Worm (Caenorhabditis elegans): ENCODE results near the gene E02H1.5.

ce11 chrII:9566045-9566444 lies 29.0 kb upstream of the E02H1.5 start:
- TF ChIP-seq med-1 (GFP tag; optimal IDR thresholded peaks at IDR 0.05; ENCODE audit: insufficient read depth), result peak; percentile 47
- peak; percentile 83 for TF ChIP-seq ztf-29 (GFP tag; IDR thresholded peaks at IDR 0.05)
- TF ChIP-seq ztf-23 (GFP tag; IDR thresholded peaks at IDR 0.05), result peak; percentile 92
- TF ChIP-seq klf-2 (GFP tag; conservative IDR thresholded peaks at IDR 0.05), result peak; percentile 83
- peak; percentile 93 for TF ChIP-seq ref-1 (GFP tag; conservative IDR thresholded peaks at IDR 0.05)
- TF ChIP-seq cog-1 (tag; optimal IDR thresholded peaks at IDR 0.05), result peak; percentile 61
- TF ChIP-seq flt-1 (GFP tag; IDR thresholded peaks at IDR 0.05), result peak; percentile 97
